Fruit fly (Drosophila melanogaster) whole organism: ENCODE data around the gene vers.

Experiments used
- CG8478 ChIP-seq: fragments of >200 bp; optimal IDR thresholded peaks from 2 replicates; lab custom pipeline; 2018; ENCODE audit warnings: inconsistent platforms
- Dll ChIP-seq: fragments of >200 bp; optimal IDR thresholded peaks from 2 replicates; lab custom pipeline; 2017
- EcR ChIP-seq, 2 experiments: fragments of >200 bp; optimal IDR thresholded peaks; 2 replicates each; lab custom pipeline; 2017; ENCODE audit warnings: missing biosample characterization in 2 of 2, missing genetic modification characterization in 2 of 2, missing genetic modification reagents in 2 of 2
- pan ChIP-seq: fragments of >200 bp; optimal IDR thresholded peaks from 2 replicates; lab custom pipeline; 2017
- psq ChIP-seq: fragments of >200 bp; optimal IDR thresholded peaks from 2 replicates; lab custom pipeline; 2017
- usp ChIP-seq: fragments of >200 bp; optimal IDR thresholded peaks from 2 replicates; lab custom pipeline; 2017; ENCODE audit warnings: missing biosample characterization, missing genetic modification characterization, mixed read lengths

vers gene

DNA sequence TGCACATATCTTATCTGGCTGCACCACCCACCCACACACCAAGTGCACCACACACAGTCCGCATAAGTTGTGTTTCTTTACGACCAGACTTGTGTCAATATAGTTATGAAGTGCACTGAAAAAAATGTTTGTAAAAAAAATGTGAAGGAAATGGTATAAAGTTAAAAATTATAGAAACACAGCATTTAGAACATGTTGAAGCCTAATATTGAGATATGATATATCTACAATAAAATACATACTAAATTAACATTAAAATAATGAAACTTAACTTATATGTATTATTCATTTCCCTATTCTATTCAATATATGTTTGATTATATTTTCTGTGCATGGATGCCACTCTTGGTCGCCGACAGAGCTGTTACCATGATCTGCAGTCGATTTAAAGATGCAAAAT, 2.9 kb upstream of the vers start:
- TF ChIP-seq Dll (lab: Kevin White, UChicago) = no peak
- TF ChIP-seq EcR (GFP tag; optimal IDR thresholded peaks at IDR 0.05; lab: Kevin White, UChicago) = no peak
- TF ChIP-seq CG8478 (lab: Kevin White, UChicago) = no peak
- no peak for TF ChIP-seq usp (GFP tag; lab: Kevin White, UChicago)
- TF ChIP-seq psq (lab: Kevin White, UChicago) = no peak
- TF ChIP-seq pan (lab: Kevin White, UChicago) = no peak

DNA sequence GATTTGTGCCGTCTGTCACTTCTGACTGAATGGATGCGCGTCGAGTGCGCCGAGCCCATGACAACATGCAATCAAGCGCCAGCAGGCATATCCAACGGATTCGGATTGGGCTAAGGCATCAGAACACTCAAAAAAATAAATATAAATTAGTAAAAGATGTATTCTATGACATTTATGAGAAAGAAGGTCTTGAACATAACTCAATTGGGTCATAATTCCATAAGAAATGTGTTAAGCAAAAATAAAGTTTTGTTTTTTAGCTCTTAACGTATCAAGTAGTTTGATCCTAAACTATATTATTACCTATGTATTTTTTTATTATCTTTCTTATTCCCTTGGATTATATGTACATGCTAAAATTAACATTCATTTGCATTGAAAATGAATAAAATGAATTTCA, 2.3 kb upstream of the vers start:
- TF ChIP-seq CG8478 (lab: Kevin White, UChicago) = no peak
- TF ChIP-seq psq (lab: Kevin White, UChicago) = no peak
- no peak for TF ChIP-seq Dll (lab: Kevin White, UChicago)
- TF ChIP-seq EcR (GFP tag; optimal IDR thresholded peaks at IDR 0.05; lab: Kevin White, UChicago) = no peak
- TF ChIP-seq pan (lab: Kevin White, UChicago) = no peak
- TF ChIP-seq usp (GFP tag; lab: Kevin White, UChicago) = no peak

DNA sequence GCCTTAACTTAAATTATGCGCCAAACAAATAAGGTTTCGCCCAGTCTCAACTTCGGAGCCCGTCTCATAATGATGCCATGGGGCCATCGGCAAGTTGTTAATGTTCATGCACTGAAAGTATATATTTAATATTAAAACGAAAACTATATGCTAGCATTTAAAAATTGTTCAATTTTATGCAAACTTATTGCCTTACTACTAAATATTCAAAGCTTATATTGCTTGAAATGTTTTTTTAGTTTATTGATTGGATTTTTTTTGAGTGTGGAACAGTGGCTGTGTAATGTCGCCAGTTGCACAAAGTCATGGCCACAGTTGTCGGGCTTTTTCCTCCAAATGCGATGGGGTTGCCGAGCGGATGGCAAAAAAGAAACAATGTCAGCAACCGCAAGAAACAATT, 1.7 kb upstream of the vers start:
- TF ChIP-seq Dll (lab: Kevin White, UChicago) (no peak), psq (lab: Kevin White, UChicago) (no peak), usp (GFP tag; lab: Kevin White, UChicago) (no peak), EcR (GFP tag; optimal IDR thresholded peaks at IDR 0.05; lab: Kevin White, UChicago) (no peak), CG8478 (lab: Kevin White, UChicago) (no peak), pan (lab: Kevin White, UChicago) (no peak)

DNA sequence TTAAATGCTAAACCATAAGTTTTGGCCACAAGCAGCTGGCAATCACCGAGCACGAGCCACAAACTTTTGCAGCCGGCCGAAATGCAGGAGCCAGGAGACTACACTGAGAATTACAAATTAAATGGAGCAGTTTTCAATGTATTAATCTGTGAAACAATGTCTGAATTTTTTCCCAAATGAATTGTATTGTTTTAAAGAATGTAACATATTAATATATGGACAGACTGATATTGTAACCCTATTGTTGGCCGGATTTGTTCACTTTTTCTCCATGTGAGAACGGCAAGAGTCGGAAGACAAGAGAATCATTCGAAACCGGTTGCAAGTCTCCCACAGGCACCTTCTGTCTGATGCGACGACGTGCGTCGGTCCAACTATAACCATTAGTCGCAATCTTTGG, 798 bp upstream of the vers start:
- TF ChIP-seq CG8478 (lab: Kevin White, UChicago) (no peak), usp (GFP tag; lab: Kevin White, UChicago) (no peak), Dll (lab: Kevin White, UChicago) (no peak), EcR (GFP tag; optimal IDR thresholded peaks at IDR 0.05; lab: Kevin White, UChicago) (no peak), pan (lab: Kevin White, UChicago) (no peak), psq (lab: Kevin White, UChicago) (no peak)

DNA sequence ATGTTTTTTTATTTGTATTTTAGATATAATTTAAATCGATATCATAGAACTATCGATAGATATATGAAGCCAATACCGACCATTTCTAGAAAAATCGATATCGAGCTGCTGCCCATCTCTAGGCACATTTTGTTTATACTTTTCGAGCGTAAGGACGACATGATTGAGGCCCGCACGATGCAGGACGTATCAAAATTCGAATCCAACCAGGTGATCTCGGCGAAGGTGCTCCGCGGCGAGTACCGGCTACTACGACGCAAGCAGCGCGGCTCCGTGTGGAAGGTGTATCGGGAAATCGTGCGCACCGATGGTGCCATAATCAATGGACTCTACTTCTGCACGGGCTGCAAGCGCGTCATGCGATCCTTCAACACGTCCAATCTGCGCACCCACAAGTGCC, 2.3 kb downstream of the vers start, which contains the start of gene ssp:
TSS of gene ssp (plus strand) at position 102 of the 400 bp plus-strand sequence.
- TF ChIP-seq usp (GFP tag; lab: Kevin White, UChicago) = no peak
- TF ChIP-seq CG8478 (lab: Kevin White, UChicago) = no peak
- no peak for TF ChIP-seq EcR (GFP tag; optimal IDR thresholded peaks at IDR 0.05; lab: Kevin White, UChicago)
- TF ChIP-seq psq (lab: Kevin White, UChicago) = no peak
- TF ChIP-seq Dll (lab: Kevin White, UChicago) = no peak
- TF ChIP-seq pan (lab: Kevin White, UChicago) = no peak

DNA sequence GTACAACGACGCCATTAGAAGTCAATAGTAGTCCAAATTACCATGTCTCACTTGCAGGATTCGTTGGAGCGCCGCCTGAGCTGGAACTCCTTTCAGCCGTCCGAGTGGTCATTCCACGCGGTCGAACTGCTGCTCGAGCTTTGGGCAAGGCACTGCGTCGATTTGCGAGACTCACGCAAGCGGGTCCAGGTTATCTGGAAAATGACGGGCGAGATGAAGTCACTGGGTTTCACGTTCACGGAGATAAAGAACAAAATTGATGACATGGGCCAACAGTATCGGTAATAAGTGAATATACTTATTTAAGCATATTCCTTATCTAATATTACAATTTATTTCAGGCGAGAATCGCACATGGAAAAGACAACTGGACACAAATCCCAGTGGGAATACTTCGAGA, 2.7 kb downstream of the vers start:
- TF ChIP-seq psq (lab: Kevin White, UChicago) = no peak

DNA sequence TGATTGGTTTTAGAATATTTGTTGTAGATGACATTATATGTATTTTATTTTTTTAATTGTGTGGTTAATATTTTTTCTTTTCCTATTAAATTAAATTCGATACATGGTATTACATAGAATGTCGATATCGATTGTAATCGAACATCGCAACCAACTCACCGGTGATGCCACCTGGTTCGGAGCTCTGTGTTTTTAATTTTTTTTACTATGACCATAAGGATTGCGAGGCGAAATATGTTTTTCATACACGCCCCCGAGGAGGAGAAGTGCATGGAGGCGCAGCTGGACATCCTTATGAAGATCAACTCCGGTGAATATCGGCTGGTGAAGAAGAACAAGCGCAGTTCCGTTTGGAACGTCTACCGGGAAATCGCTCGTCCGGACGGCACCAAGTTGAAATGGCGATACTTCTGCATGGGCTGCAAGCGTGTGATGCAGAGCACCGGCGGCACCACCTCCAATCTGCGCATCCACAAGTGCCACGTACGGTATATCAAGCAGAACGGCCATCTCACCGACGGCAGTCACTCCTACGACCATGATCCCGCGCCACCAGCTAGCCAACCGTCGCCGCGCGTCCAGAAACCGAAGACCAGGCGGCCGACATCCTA, 4.1 kb downstream of the vers start, which contains the start of gene CG11560:
TSS of gene CG11560 (plus strand) at position 145 of the 611 bp plus-strand sequence.
- TF ChIP-seq usp (GFP tag; lab: Kevin White, UChicago) (no peak), EcR (GFP tag; optimal IDR thresholded peaks at IDR 0.05; lab: Kevin White, UChicago) (no peak), pan (lab: Kevin White, UChicago) (no peak), CG8478 (lab: Kevin White, UChicago) (no peak), psq (lab: Kevin White, UChicago) (no peak), Dll (lab: Kevin White, UChicago) (no peak)

DNA sequence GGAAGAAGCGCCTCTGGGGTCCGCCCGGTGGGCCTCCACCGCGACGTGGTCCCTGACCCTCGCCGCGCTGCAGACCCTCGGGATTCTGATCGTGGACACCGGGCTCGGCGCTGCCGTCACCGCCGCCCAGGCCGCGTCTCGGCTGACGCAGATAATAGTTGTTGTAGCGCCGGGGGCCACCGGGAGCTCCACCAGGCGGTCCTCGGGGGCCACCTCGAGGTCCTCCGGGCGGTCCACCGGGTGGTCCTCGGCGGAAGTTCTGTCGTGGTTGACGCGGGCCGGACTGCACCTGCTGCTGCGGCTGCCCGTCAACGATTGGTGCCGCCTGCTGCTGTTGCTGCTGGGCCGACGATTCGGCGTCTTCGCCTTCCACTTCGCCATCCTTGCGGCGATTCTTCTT, 7.0 kb downstream of the vers start:
- TF ChIP-seq psq (lab: Kevin White, UChicago) (no peak), usp (GFP tag; lab: Kevin White, UChicago) (no peak), CG8478 (lab: Kevin White, UChicago) (no peak), EcR (GFP tag; optimal IDR thresholded peaks at IDR 0.05; lab: Kevin White, UChicago) (no peak), Dll (lab: Kevin White, UChicago) (no peak), pan (lab: Kevin White, UChicago) (no peak)

DNA sequence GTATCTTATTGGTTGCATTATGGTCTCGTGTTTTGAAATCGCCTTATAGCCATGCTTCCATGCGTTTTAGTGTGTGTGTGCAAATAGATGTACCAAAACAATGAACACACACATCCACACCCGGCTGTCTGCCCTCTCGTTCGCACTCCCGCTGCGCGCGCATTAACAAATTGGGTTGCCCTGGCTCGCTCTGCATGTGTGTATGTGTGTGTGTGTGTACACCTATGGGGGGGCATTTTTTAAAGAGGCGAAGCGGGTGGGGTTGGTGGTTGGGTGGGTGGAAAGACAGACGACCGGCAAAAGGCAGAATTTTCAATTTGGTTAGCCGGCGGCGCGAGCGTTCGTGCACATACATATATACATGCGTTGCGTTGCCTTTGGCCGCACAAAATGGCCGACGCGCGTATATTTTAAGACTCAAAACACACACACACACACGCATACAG, 8.3 kb downstream of the vers start:
- TF ChIP-seq psq (lab: Kevin White, UChicago) (no peak), pan (lab: Kevin White, UChicago) (no peak), EcR (GFP tag; optimal IDR thresholded peaks at IDR 0.05; lab: Kevin White, UChicago) (no peak), usp (GFP tag; lab: Kevin White, UChicago) (no peak), Dll (lab: Kevin White, UChicago) (no peak), CG8478 (lab: Kevin White, UChicago) (no peak)

DNA sequence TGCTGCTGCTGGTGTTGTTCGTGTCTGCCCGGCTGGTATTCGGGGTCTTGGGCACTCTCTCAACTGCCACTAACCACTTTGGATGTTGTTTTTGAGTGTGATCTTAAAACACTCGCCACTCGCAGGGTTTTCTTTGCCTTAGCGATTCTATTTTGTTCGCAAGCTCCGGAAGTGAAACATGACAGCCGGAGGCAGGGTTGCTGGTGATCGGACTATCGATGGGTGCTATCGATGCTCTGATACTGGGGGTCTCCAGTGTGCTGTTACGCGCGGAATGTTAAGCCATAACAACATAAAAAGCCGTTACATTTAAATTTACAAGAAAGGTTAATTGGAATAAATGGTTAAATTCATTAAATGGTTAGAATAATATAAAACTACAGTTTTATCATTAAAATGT, 9.1 kb downstream of the vers start, which contains the start of gene yps:
TSS of gene yps (minus strand) at position 176 of the 400 bp plus-strand sequence.
- no peak for TF ChIP-seq CG8478 (lab: Kevin White, UChicago)

DNA sequence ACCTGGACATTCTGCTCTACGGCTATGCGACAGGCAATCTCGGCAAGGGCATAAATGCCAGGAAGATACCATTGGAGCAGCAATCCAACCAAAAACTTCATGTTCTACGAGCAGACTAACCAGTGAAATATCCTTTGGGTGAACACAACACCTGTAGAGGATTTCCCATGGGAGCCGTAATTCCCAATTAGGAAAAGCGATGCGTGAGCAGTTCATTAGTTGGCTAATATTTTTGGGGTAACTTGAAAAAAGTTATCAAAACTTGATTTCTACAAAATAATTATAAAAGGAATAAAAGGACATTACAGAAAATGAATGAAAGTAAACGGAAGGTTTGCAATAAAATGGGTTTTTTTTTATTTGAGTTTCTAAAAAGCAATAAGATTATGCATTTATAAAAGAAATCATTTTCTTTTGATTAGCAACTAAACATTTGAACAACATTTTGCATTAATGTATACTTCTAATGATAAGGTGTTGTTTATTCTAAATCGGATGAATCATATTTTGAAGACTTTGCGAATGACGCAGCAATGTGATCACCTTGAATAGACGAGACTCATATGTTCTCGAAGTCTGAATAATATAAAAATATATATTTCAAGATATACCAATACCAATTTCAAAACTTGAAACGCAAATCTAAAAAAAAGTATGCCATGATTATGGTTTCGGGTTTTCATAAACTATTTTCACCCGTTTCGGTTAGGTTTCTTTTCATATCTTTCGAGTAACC, 11.6 kb downstream of the vers start, which contains the start of the genes Ir68b and CG34241:
TSS of gene Ir68b (minus strand) at position 101 of the 736 bp plus-strand sequence.
TSS of gene CG34241 (plus strand) at position 686 of the 736 bp plus-strand sequence.
- no peak for TF ChIP-seq usp (GFP tag; lab: Kevin White, UChicago)
- TF ChIP-seq pan (lab: Kevin White, UChicago) = no peak
- TF ChIP-seq Dll (lab: Kevin White, UChicago) = no peak
- TF ChIP-seq psq (lab: Kevin White, UChicago) = no peak
- no peak for TF ChIP-seq CG8478 (lab: Kevin White, UChicago)
- no peak for TF ChIP-seq EcR (GFP tag; optimal IDR thresholded peaks at IDR 0.05; lab: Kevin White, UChicago)
